Worm (Caenorhabditis elegans) whole organism, L2 larva: ENCODE results near the gene cpr-8.
A peak's percentile ranks its signal among the peaks of the same experiment; 100 is the strongest.

ENCODE experiments used
- F13H6.1 ChIP-seq: sonication (generic microtip); optimal IDR thresholded peaks from 2 replicates; lab custom pipeline; 2016; ENCODE audit warnings: missing genetic modification characterization, missing compliant biosample characterization
- R02D3.7 ChIP-seq: fragments of 150-350 bp; optimal IDR thresholded peaks from 2 replicates; lab custom pipeline; 2014; ENCODE audit warnings: missing biosample characterization, missing genetic modification characterization
- Y55F3AM.14 ChIP-seq: fragments of 200-800 bp; sonication (Bioruptor generic); optimal IDR thresholded peaks from 2 replicates; lab custom pipeline; 2018; ENCODE audit warnings: mild to moderate bottlenecking, missing genetic modification characterization, missing compliant biosample characterization
- ZK546.5 ChIP-seq: sonication (generic microtip); optimal IDR thresholded peaks from 2 replicates; lab custom pipeline; 2017; ENCODE audit warnings: missing biosample characterization, missing genetic modification characterization
- alr-1 ChIP-seq: fragments of 150-350 bp; optimal IDR thresholded peaks from 2 replicates; lab custom pipeline; 2014; ENCODE audit warnings: missing biosample characterization, missing genetic modification characterization
- aly-2 ChIP-seq: fragments of 150-350 bp; optimal IDR thresholded peaks from 2 replicates; lab custom pipeline; 2014; ENCODE audit warnings: missing biosample characterization, missing genetic modification characterization
- ama-1 ChIP-seq: fragments of 150-350 bp; optimal IDR thresholded peaks from 2 replicates; lab custom pipeline; 2018; ENCODE audit warnings: inconsistent platforms
- blmp-1 ChIP-seq: sonication (generic microtip); optimal IDR thresholded peaks from 2 replicates; lab custom pipeline; 2017; ENCODE audit warnings: missing genetic modification characterization, mild to moderate bottlenecking, missing compliant biosample characterization, antibody characterized with exemption, moderate library complexity; ENCODE audit not compliant: insufficient read depth
- ceh-16 ChIP-seq: fragments of 150-350 bp; optimal IDR thresholded peaks from 2 replicates; lab custom pipeline; 2014; ENCODE audit warnings: missing biosample characterization, missing genetic modification characterization
- ceh-82 ChIP-seq: fragments of 150-350 bp; optimal IDR thresholded peaks from 2 replicates; lab custom pipeline; 2014; ENCODE audit warnings: missing biosample characterization, missing genetic modification characterization
- crh-2 ChIP-seq: sonication (generic microtip); optimal IDR thresholded peaks from 2 replicates; lab custom pipeline; 2017; ENCODE audit warnings: missing biosample characterization, missing genetic modification characterization
- dmd-4 ChIP-seq: sonication (generic microtip); optimal IDR thresholded peaks from 2 replicates; lab custom pipeline; 2017; ENCODE audit warnings: missing biosample characterization, missing genetic modification characterization
- egl-27 ChIP-seq: sonication (generic microtip); optimal IDR thresholded peaks from 3 replicates; lab custom pipeline; 2017; ENCODE audit warnings: missing biosample characterization, missing genetic modification reagents, missing genetic modification characterization
- elt-1 ChIP-seq: fragments of 150-350 bp; optimal IDR thresholded peaks from 2 replicates; lab custom pipeline; 2014; ENCODE audit warnings: missing biosample characterization, missing genetic modification characterization
- elt-3 ChIP-seq: sonication (generic microtip); optimal IDR thresholded peaks from 2 replicates; lab custom pipeline; 2017; ENCODE audit warnings: missing biosample characterization, missing genetic modification characterization
- fos-1 ChIP-seq: fragments of 150-350 bp; optimal IDR thresholded peaks from 2 replicates; lab custom pipeline; 2014; ENCODE audit warnings: missing biosample characterization, missing genetic modification characterization
- gmeb-1 ChIP-seq: fragments of 150-350 bp; optimal IDR thresholded peaks from 2 replicates; lab custom pipeline; 2014; ENCODE audit warnings: missing biosample characterization, missing genetic modification characterization
- lin-11 ChIP-seq: fragments of 150-350 bp; sonication (generic microtip); optimal IDR thresholded peaks from 2 replicates; lab custom pipeline; 2014; ENCODE audit warnings: missing biosample characterization, missing genetic modification characterization, inconsistent platforms, mixed read lengths
- lin-13 ChIP-seq: fragments of 150-350 bp; optimal IDR thresholded peaks from 2 replicates; lab custom pipeline; 2014; ENCODE audit warnings: missing biosample characterization, missing genetic modification reagents, missing genetic modification characterization
- lin-39 ChIP-seq: fragments of 150-350 bp; optimal IDR thresholded peaks from 2 replicates; lab custom pipeline; 2014; ENCODE audit warnings: missing biosample characterization, missing genetic modification reagents, missing genetic modification characterization
- lsy-2 ChIP-seq, 2 experiments: fragments of 150-350 bp in 1 of 2; sonication (generic microtip) in 1 of 2; optimal IDR thresholded peaks; 2 replicates each; lab custom pipeline; 2014 to 2017; ENCODE audit warnings: missing biosample characterization in 2 of 2, missing genetic modification characterization in 2 of 2
- mab-5 ChIP-seq: fragments of 150-350 bp; optimal IDR thresholded peaks from 2 replicates; lab custom pipeline; 2014; ENCODE audit warnings: missing biosample characterization, missing genetic modification characterization
- mbf-1 ChIP-seq: sonication (generic microtip); optimal IDR thresholded peaks from 2 replicates; lab custom pipeline; 2017; ENCODE audit warnings: missing biosample characterization, missing genetic modification characterization
- nhr-10 ChIP-seq: sonication (generic microtip); optimal IDR thresholded peaks from 2 replicates; lab custom pipeline; 2017; ENCODE audit warnings: missing biosample characterization, missing genetic modification characterization
- nhr-11 ChIP-seq: fragments of 150-350 bp; optimal IDR thresholded peaks from 2 replicates; lab custom pipeline; 2014; ENCODE audit warnings: missing biosample characterization, missing genetic modification characterization
- nhr-12 ChIP-seq: fragments of 150-350 bp; optimal IDR thresholded peaks from 2 replicates; lab custom pipeline; 2014; ENCODE audit warnings: missing biosample characterization, missing genetic modification characterization
- nhr-129 ChIP-seq: fragments of 150-350 bp; optimal IDR thresholded peaks from 2 replicates; lab custom pipeline; 2014; ENCODE audit warnings: missing biosample characterization, missing genetic modification characterization
- nhr-21 ChIP-seq: fragments of 150-350 bp; optimal IDR thresholded peaks from 2 replicates; lab custom pipeline; 2014; ENCODE audit warnings: missing biosample characterization, missing genetic modification characterization
- nhr-237 ChIP-seq: fragments of 150-350 bp; optimal IDR thresholded peaks from 2 replicates; lab custom pipeline; 2014; ENCODE audit warnings: missing biosample characterization, missing genetic modification characterization
- nhr-25 ChIP-seq: fragments of 150-350 bp; sonication (generic microtip); optimal IDR thresholded peaks from 3 replicates; lab custom pipeline; 2014; ENCODE audit warnings: missing biosample characterization, missing genetic modification characterization
- nhr-6 ChIP-seq: fragments of 150-350 bp; optimal IDR thresholded peaks from 2 replicates; lab custom pipeline; 2014; ENCODE audit warnings: missing biosample characterization, missing genetic modification characterization
- nhr-77 ChIP-seq: fragments of 150-350 bp; optimal IDR thresholded peaks from 2 replicates; lab custom pipeline; 2014; ENCODE audit warnings: missing biosample characterization, missing genetic modification characterization
- peb-1 ChIP-seq: fragments of 150-350 bp; optimal IDR thresholded peaks from 2 replicates; lab custom pipeline; 2014; ENCODE audit warnings: missing biosample characterization, missing genetic modification characterization
- sem-4 ChIP-seq: fragments of 150-350 bp; optimal IDR thresholded peaks from 2 replicates; lab custom pipeline; 2014; ENCODE audit warnings: missing biosample characterization, missing genetic modification reagents, missing genetic modification characterization
- skn-1 ChIP-seq: sonication (generic microtip); optimal IDR thresholded peaks from 2 replicates; lab custom pipeline; 2017; ENCODE audit warnings: missing biosample characterization, missing genetic modification characterization
- sma-3 ChIP-seq: sonication (generic microtip); optimal IDR thresholded peaks from 2 replicates; lab custom pipeline; 2016; ENCODE audit warnings: missing genetic modification reagents, missing genetic modification characterization, missing compliant biosample characterization
- snpc-4 ChIP-seq: fragments of 150-350 bp; optimal IDR thresholded peaks from 2 replicates; lab custom pipeline; 2014; ENCODE audit warnings: missing biosample characterization, missing genetic modification characterization
- unc-39 ChIP-seq: fragments of 150-350 bp; optimal IDR thresholded peaks from 2 replicates; lab custom pipeline; 2014; ENCODE audit warnings: missing biosample characterization, missing genetic modification characterization
- unc-55 ChIP-seq: fragments of 150-350 bp; sonication (generic microtip); optimal IDR thresholded peaks from 3 replicates; lab custom pipeline; 2014; ENCODE audit warnings: missing biosample characterization, missing genetic modification reagents, missing genetic modification characterization
- unc-62 ChIP-seq: fragments of 150-350 bp; optimal IDR thresholded peaks from 2 replicates; lab custom pipeline; 2014; ENCODE audit warnings: missing biosample characterization, missing genetic modification reagents, missing genetic modification characterization
- ztf-11 ChIP-seq: sonication (generic microtip); optimal IDR thresholded peaks from 2 replicates; lab custom pipeline; 2017; ENCODE audit warnings: missing biosample characterization, missing genetic modification characterization
- ztf-4 ChIP-seq: fragments of 150-350 bp; optimal IDR thresholded peaks from 2 replicates; lab custom pipeline; 2014; ENCODE audit warnings: missing biosample characterization, missing genetic modification characterization

The cpr-8 gene

ce11 chrV:1157443-1157842, 23.0 kb downstream of the cpr-8 start:
- TF ChIP-seq sma-3 = no peak
- no peak for TF ChIP-seq nhr-6 (tag; lab: Kevin White, UChicago)
- peak; percentile 62 for TF ChIP-seq Y55F3AM.14
- TF ChIP-seq elt-1 (tag; lab: Kevin White, UChicago) = no peak
- TF ChIP-seq nhr-77 (tag; lab: Kevin White, UChicago) = peak; percentile 0
- no peak for TF ChIP-seq lin-39 (tag; lab: Kevin White, UChicago)
- TF ChIP-seq elt-3 (tag; lab: Kevin White, UChicago) = no peak
- no peak for TF ChIP-seq nhr-11
- no peak for TF ChIP-seq lin-13 (GFP tag; lab: Kevin White, UChicago)
- TF ChIP-seq lin-11 = no peak
- TF ChIP-seq aly-2 (tag; lab: Kevin White, UChicago) = no peak
- no peak for TF ChIP-seq unc-62 (GFP tag; lab: Kevin White, UChicago)
- TF ChIP-seq ceh-82 (tag; lab: Kevin White, UChicago) = no peak
- TF ChIP-seq skn-1 = no peak
- TF ChIP-seq ztf-4 (tag; lab: Kevin White, UChicago) = no peak
- TF ChIP-seq snpc-4 = no peak

- TF ChIP-seq nhr-11 (no peak), Y55F3AM.14 (peak; percentile 79), nhr-6 (tag; lab: Kevin White, UChicago) (no peak), lsy-2 (tag; optimal IDR thresholded peaks at IDR 0.05; lab: Kevin White, UChicago) (peak; percentile 14 to 27), mab-5 (tag; lab: Kevin White, UChicago) (no peak), nhr-129 (tag; lab: Kevin White, UChicago) (peak; percentile 3), ztf-4 (tag; lab: Kevin White, UChicago) (no peak), unc-62 (GFP tag; lab: Kevin White, UChicago) (no peak), egl-27 (tag; lab: Kevin White, UChicago) (no peak), nhr-25 (tag; lab: Kevin White, UChicago) (no peak), aly-2 (tag; lab: Kevin White, UChicago) (no peak), gmeb-1 (tag; lab: Kevin White, UChicago) (no peak), nhr-10 (no peak), unc-55 (no peak), sem-4 (tag; lab: Kevin White, UChicago) (no peak)
These were observed 23.8 kb downstream of the cpr-8 start for ce11 chrV:1158247-1158646.

ce11 chrV:1160716-1161115, 26.3 kb downstream of the cpr-8 start:
- no peak for TF ChIP-seq ceh-82 (tag; lab: Kevin White, UChicago)
- no peak for TF ChIP-seq ama-1 (lab: Kevin White, UChicago)
- TF ChIP-seq R02D3.7 (tag; lab: Kevin White, UChicago) = no peak
- no peak for TF ChIP-seq ztf-11 (tag; lab: Kevin White, UChicago)
- TF ChIP-seq mbf-1 (tag; lab: Kevin White, UChicago) = no peak
- TF ChIP-seq lin-39 (tag; lab: Kevin White, UChicago) = no peak
- TF ChIP-seq egl-27 (tag; lab: Kevin White, UChicago) = no peak

- TF ChIP-seq snpc-4 = no peak
- no peak for TF ChIP-seq sma-3
- no peak for TF ChIP-seq ZK546.5 (tag; lab: Kevin White, UChicago)
- no peak for TF ChIP-seq nhr-10
- TF ChIP-seq egl-27 (tag; lab: Kevin White, UChicago) = no peak
- no peak for TF ChIP-seq skn-1
- TF ChIP-seq F13H6.1 (tag; lab: Kevin White, UChicago) = no peak
- TF ChIP-seq unc-39 (tag; lab: Kevin White, UChicago) = no peak
- TF ChIP-seq nhr-11 = no peak
- no peak for TF ChIP-seq nhr-6 (tag; lab: Kevin White, UChicago)
- TF ChIP-seq Y55F3AM.14 = no peak
- TF ChIP-seq dmd-4 (tag; lab: Kevin White, UChicago) = no peak
- TF ChIP-seq nhr-77 (tag; lab: Kevin White, UChicago) = no peak
- TF ChIP-seq alr-1 (tag; lab: Kevin White, UChicago) = no peak
- TF ChIP-seq, all 48 proteins: peak for 0
These were observed 29.8 kb downstream of the cpr-8 start, which contains the start of gene T21H3.5 for ce11 chrV:1164196-1164691. TSS of gene T21H3.5 (minus strand) at chrV:1164293.

ce11 chrV:1165090-1165761, 30.8 kb downstream of the cpr-8 start, which contains the start of gene ptr-16:
TSS of gene ptr-16 (plus strand) at chrV:1165711.
- no peak for TF ChIP-seq nhr-21 (tag; lab: Kevin White, UChicago)
- TF ChIP-seq alr-1 (tag; lab: Kevin White, UChicago) = no peak
- TF ChIP-seq unc-39 (tag; lab: Kevin White, UChicago) = no peak
- no peak for TF ChIP-seq nhr-237 (tag; lab: Kevin White, UChicago)
- no peak for TF ChIP-seq crh-2 (tag; lab: Kevin White, UChicago)
- no peak for TF ChIP-seq ceh-16 (tag; lab: Kevin White, UChicago)
- TF ChIP-seq nhr-25 (tag; lab: Kevin White, UChicago) = no peak
- TF ChIP-seq blmp-1 (tag; lab: Kevin White, UChicago) = no peak
- no peak for TF ChIP-seq nhr-12 (tag; lab: Kevin White, UChicago)
- TF ChIP-seq R02D3.7 (tag; lab: Kevin White, UChicago) = no peak
- no peak for TF ChIP-seq nhr-11
- TF ChIP-seq snpc-4 = no peak
- TF ChIP-seq peb-1 (tag; lab: Kevin White, UChicago) = no peak
- TF ChIP-seq gmeb-1 (tag; lab: Kevin White, UChicago) = no peak
- no peak for TF ChIP-seq lin-13 (GFP tag; lab: Kevin White, UChicago)
- TF ChIP-seq mbf-1 (tag; lab: Kevin White, UChicago) = no peak
- TF ChIP-seq fos-1 (tag; lab: Kevin White, UChicago) = no peak
